Worm (Caenorhabditis elegans) whole organism, L1 larva: Measurements from ENCODE around the gene Y57G11C.1144.

Experiments used
- C04F5.9 ChIP-seq: sonication (generic microtip); optimal IDR thresholded peaks from 2 replicates; lab custom pipeline; 2016; ENCODE audit warnings: missing genetic modification characterization, missing compliant biosample characterization
- ama-1 ChIP-seq: fragments of 150-350 bp; optimal IDR thresholded peaks from 2 replicates; lab custom pipeline; 2014
- blmp-1 ChIP-seq: fragments of 150-350 bp; optimal IDR thresholded peaks from 2 replicates; lab custom pipeline; 2014; ENCODE audit warnings: missing biosample characterization, missing genetic modification characterization
- ceh-8 ChIP-seq: fragments of 200-800 bp; sonication (Bioruptor generic); optimal IDR thresholded peaks from 2 replicates; lab custom pipeline; 2018; ENCODE audit warnings: mild to moderate bottlenecking, missing genetic modification characterization, moderate library complexity, missing compliant biosample characterization
- dsc-1 ChIP-seq: sonication (generic microtip); optimal IDR thresholded peaks from 2 replicates; lab custom pipeline; 2016; ENCODE audit warnings: mild to moderate bottlenecking, missing genetic modification characterization, missing compliant biosample characterization
- egl-13 ChIP-seq: sonication (generic microtip); optimal IDR thresholded peaks from 2 replicates; lab custom pipeline; 2016; ENCODE audit warnings: missing genotype, missing genetic modification reagents, missing genetic modification characterization, missing compliant biosample characterization
- fkh-10 ChIP-seq: sonication (generic microtip); optimal IDR thresholded peaks from 2 replicates; lab custom pipeline; 2017; ENCODE audit warnings: missing biosample characterization, missing genetic modification reagents, missing genetic modification characterization
- fos-1 ChIP-seq: fragments of 150-350 bp; optimal IDR thresholded peaks from 2 replicates; lab custom pipeline; 2014; ENCODE audit warnings: missing biosample characterization, missing genetic modification characterization
- lin-35 ChIP-seq, 2 experiments: fragments of 150-350 bp; optimal IDR thresholded peaks; 2 replicates each; lab custom pipeline; 2014; ENCODE audit warnings: missing biosample characterization in 2 of 2, missing genetic modification characterization in 2 of 2, missing genetic modification reagents in 2 of 2
- lsy-2 ChIP-seq, 2 experiments: fragments of 150-350 bp; optimal IDR thresholded peaks; 2 replicates each; lab custom pipeline; 2014; ENCODE audit warnings: missing biosample characterization in 2 of 2, missing genetic modification characterization in 2 of 2
- unc-62 ChIP-seq: fragments of 150-350 bp; optimal IDR thresholded peaks from 2 replicates; lab custom pipeline; 2014; ENCODE audit warnings: missing biosample characterization, missing genetic modification reagents, missing genetic modification characterization
- xbp-1 ChIP-seq: sonication (generic microtip); optimal IDR thresholded peaks from 2 replicates; lab custom pipeline; 2016; ENCODE audit warnings: missing genetic modification characterization, missing compliant biosample characterization
- zag-1 ChIP-seq: fragments of 150-350 bp; optimal IDR thresholded peaks from 2 replicates; lab custom pipeline; 2014; ENCODE audit warnings: missing biosample characterization, missing genetic modification characterization
- zip-4 ChIP-seq: fragments of 200-800 bp; sonication (Bioruptor generic); optimal IDR thresholded peaks from 2 replicates; lab custom pipeline; 2018; ENCODE audit warnings: mild to moderate bottlenecking, missing genetic modification characterization, moderate library complexity, missing compliant biosample characterization

- no peak for TF ChIP-seq egl-13 (tag; lab: Kevin White, UChicago)
- no peak for TF ChIP-seq ceh-8
- no peak for TF ChIP-seq fkh-10 (GFP tag; lab: Kevin White, UChicago)
- no peak for TF ChIP-seq zag-1
- no peak for TF ChIP-seq fos-1
- TF ChIP-seq zip-4 (GFP tag; lab: Kevin White, UChicago) = no peak
- no peak for TF ChIP-seq lin-35 (GFP tag; optimal IDR thresholded peaks at IDR 0.05; lab: Kevin White, UChicago)
- no peak for TF ChIP-seq lsy-2 (tag; optimal IDR thresholded peaks at IDR 0.05; lab: Kevin White, UChicago)
- TF ChIP-seq dsc-1 = no peak
- no peak for TF ChIP-seq xbp-1 (tag; lab: Kevin White, UChicago)
- TF ChIP-seq blmp-1 (tag; lab: Kevin White, UChicago) = no peak
- no peak for TF ChIP-seq C04F5.9
- TF ChIP-seq unc-62 = no peak
- TF ChIP-seq ama-1 (lab: Kevin White, UChicago) = no peak
Observed at ce11 chrIV:14937017-14937416, at the start of gene Y57G11C.1144.
